Fruit fly (Drosophila melanogaster) whole organism, embryonic: Measurements from ENCODE around the gene ninaE.

Source experiments
- Aef1 ChIP-seq: fragments of 200-800 bp; sonication (Bioruptor generic); IDR thresholded peaks from 3 replicates; pipeline ENCODE4 v1.3.6; 2022; ENCODE audit warnings: missing biosample characterization, missing genetic modification characterization
- B-H2 ChIP-seq: fragments of 200-800 bp; sonication (Bioruptor generic); optimal IDR thresholded peaks from 2 replicates; lab custom pipeline; 2018; ENCODE audit warnings: missing biosample characterization, mild to moderate bottlenecking, missing genetic modification characterization
- Bdp1 ChIP-seq: fragments of 200-800 bp; sonication (Bioruptor generic); optimal IDR thresholded peaks from 3 replicates; lab custom pipeline; 2016; ENCODE audit warnings: missing biosample characterization, missing genetic modification characterization
- CG10366 ChIP-seq: fragments of 200-800 bp; sonication (Bioruptor generic); IDR thresholded peaks from 2 replicates; pipeline ENCODE4 v1.3.6; 2022; ENCODE audit warnings: missing biosample characterization, missing genetic modification characterization
- CG12219 ChIP-seq: fragments of 200-800 bp; sonication (Bioruptor generic); optimal IDR thresholded peaks from 3 replicates; lab custom pipeline; 2018; ENCODE audit warnings: missing biosample characterization, mild to moderate bottlenecking, missing genetic modification characterization
- CG12942 ChIP-seq: fragments of 200-800 bp; sonication (Bioruptor generic); optimal IDR thresholded peaks from 3 replicates; lab custom pipeline; 2016; ENCODE audit warnings: missing biosample characterization, missing genetic modification characterization
- CG13123 ChIP-seq: fragments of 200-800 bp; sonication (Bioruptor generic); optimal IDR thresholded peaks from 2 replicates; lab custom pipeline; 2016; ENCODE audit warnings: missing biosample characterization, missing genetic modification characterization
- CG14050 ChIP-seq: fragments of 200-800 bp; sonication (Bioruptor generic); IDR thresholded peaks from 3 replicates; pipeline ENCODE4 v1.3.6; 2022; ENCODE audit warnings: missing biosample characterization, missing genetic modification characterization
- CG15514 ChIP-seq: fragments of 200-800 bp; sonication (Bioruptor generic); optimal IDR thresholded peaks from 3 replicates; lab custom pipeline; 2017; ENCODE audit warnings: missing biosample characterization, missing genetic modification characterization, mild to moderate bottlenecking, moderate library complexity, missing genetic modification reagents
- CG16779 ChIP-seq: fragments of 200-800 bp; sonication (Bioruptor generic); IDR thresholded peaks from 2 replicates; pipeline ENCODE4 v1.3.6; 2022; ENCODE audit warnings: missing biosample characterization, missing genetic modification characterization
- CG18476 ChIP-seq: fragments of 200-800 bp; sonication (Bioruptor generic); optimal IDR thresholded peaks from 2 replicates; lab custom pipeline; 2016; ENCODE audit warnings: missing biosample characterization, mild to moderate bottlenecking, missing genetic modification characterization
- CG30403 ChIP-seq: fragments of 200-800 bp; sonication (Bioruptor generic); optimal IDR thresholded peaks from 3 replicates; lab custom pipeline; 2016; ENCODE audit warnings: missing biosample characterization, missing genetic modification characterization
- CG32532 ChIP-seq: fragments of 200-800 bp; sonication (Bioruptor generic); IDR thresholded peaks from 2 replicates; pipeline ENCODE4 v1.3.6; 2022; ENCODE audit warnings: missing biosample characterization, missing genetic modification characterization
- CG4328 ChIP-seq: fragments of 200-800 bp; sonication (Bioruptor generic); optimal IDR thresholded peaks from 3 replicates; lab custom pipeline; 2017; ENCODE audit warnings: missing biosample characterization, missing genetic modification reagents, missing genetic modification characterization
- CG5953 ChIP-seq: fragments of 200-800 bp; sonication (Bioruptor generic); IDR thresholded peaks from 2 replicates; pipeline ENCODE4 v1.3.6; 2022; ENCODE audit warnings: missing biosample characterization, missing genetic modification characterization
- CG8359 ChIP-seq: fragments of 200-800 bp; sonication (Bioruptor generic); optimal IDR thresholded peaks from 2 replicates; lab custom pipeline; 2017; ENCODE audit warnings: missing biosample characterization, mild to moderate bottlenecking, missing genetic modification characterization, borderline replicate concordance
- CG8478 ChIP-seq: fragments of >200 bp; optimal IDR thresholded peaks from 2 replicates; lab custom pipeline; 2018
- CG8765 ChIP-seq: fragments of 200-800 bp; sonication (Bioruptor generic); IDR thresholded peaks from 2 replicates; pipeline ENCODE4 v1.3.6; 2022; ENCODE audit warnings: missing biosample characterization, missing genetic modification characterization
- CG9727 ChIP-seq: fragments of 200-800 bp; sonication (Bioruptor generic); optimal IDR thresholded peaks from 3 replicates; lab custom pipeline; 2017; ENCODE audit warnings: missing biosample characterization, mild to moderate bottlenecking, missing genetic modification characterization
- Dad ChIP-seq: fragments of 200-800 bp; sonication (Bioruptor generic); optimal IDR thresholded peaks from 3 replicates; lab custom pipeline; 2016; ENCODE audit warnings: missing biosample characterization, missing genetic modification characterization
- Doc3 ChIP-seq: fragments of 200-800 bp; sonication (Bioruptor generic); IDR thresholded peaks from 3 replicates; pipeline ENCODE4 v1.3.6; 2022; ENCODE audit warnings: missing biosample characterization, missing genetic modification characterization; ENCODE audit not compliant: partially characterized antibody
- Ets65A ChIP-seq: fragments of 200-800 bp; sonication (Bioruptor generic); peaks from one replicate; lab custom pipeline; 2016; ENCODE audit warnings: missing biosample characterization, missing genetic modification characterization
- Fer1 ChIP-seq: fragments of 200-800 bp; sonication (Bioruptor generic); optimal IDR thresholded peaks from 2 replicates; lab custom pipeline; 2017; ENCODE audit warnings: missing biosample characterization, mild to moderate bottlenecking, missing genetic modification characterization
- Fer2 ChIP-seq: fragments of 200-800 bp; sonication (Bioruptor generic); optimal IDR thresholded peaks from 2 replicates; lab custom pipeline; 2018; ENCODE audit warnings: missing biosample characterization, mild to moderate bottlenecking, missing genetic modification characterization, moderate library complexity
- Hr3 ChIP-seq: fragments of 200-800 bp; sonication (Bioruptor generic); optimal IDR thresholded peaks from 3 replicates; lab custom pipeline; 2016; ENCODE audit warnings: missing biosample characterization, missing genetic modification characterization
- Hr78 ChIP-seq, 2 experiments: fragments of 200-800 bp in 1 of 2; fragments of >200 bp in 1 of 2; sonication (Bioruptor generic) in 1 of 2; optimal IDR thresholded peaks; 2 replicates each; lab custom pipeline; 2017 to 2019; ENCODE audit warnings: missing biosample characterization in 2 of 2, missing genetic modification characterization in 2 of 2, mild to moderate bottlenecking in 1 of 2, moderate library complexity in 1 of 2
- Med ChIP-seq: fragments of 200-800 bp; sonication (Bioruptor generic); peaks from one replicate; lab custom pipeline; 2016; ENCODE audit warnings: missing biosample characterization, missing genetic modification characterization, mild to moderate bottlenecking, inconsistent platforms, moderate library complexity
- NC2α ChIP-seq: fragments of 200-800 bp; sonication (Bioruptor generic); optimal IDR thresholded peaks from 2 replicates; lab custom pipeline; 2016; ENCODE audit warnings: missing biosample characterization, missing genetic modification characterization
- Oaz ChIP-seq: fragments of 200-800 bp; sonication (Bioruptor generic); IDR thresholded peaks from 2 replicates; pipeline ENCODE4 v1.3.6; 2022; ENCODE audit warnings: missing biosample characterization, missing genetic modification characterization
- Ptx1 ChIP-seq: fragments of 200-800 bp; sonication (Bioruptor generic); IDR thresholded peaks from 2 replicates; pipeline ENCODE4 v1.3.6; 2022; ENCODE audit warnings: missing biosample characterization, missing genetic modification characterization
- Rx ChIP-seq: fragments of 200-800 bp; sonication (Bioruptor generic); IDR thresholded peaks from 2 replicates; pipeline ENCODE4 v1.3.6; 2022; ENCODE audit warnings: missing biosample characterization, missing genetic modification characterization
- Six4 ChIP-seq: fragments of 200-800 bp; sonication (Bioruptor generic); optimal IDR thresholded peaks from 2 replicates; lab custom pipeline; 2016; ENCODE audit warnings: missing biosample characterization, missing genetic modification characterization
- Spps ChIP-seq: fragments of 200-800 bp; sonication (Bioruptor generic); optimal IDR thresholded peaks from 2 replicates; lab custom pipeline; 2018; ENCODE audit warnings: missing biosample characterization, mild to moderate bottlenecking, missing genetic modification characterization
- Trl ChIP-seq, 3 experiments: fragments of >200 bp in 2 of 3; fragments of 200-800 bp in 1 of 3; sonication (Bioruptor generic) in 1 of 3; optimal IDR thresholded peaks; 2 replicates in 1 of 3; 3 replicates in 2 of 3; lab custom pipeline; 2016 to 2017; ENCODE audit warnings: missing biosample characterization in 1 of 3, missing genetic modification characterization in 1 of 3
- al ChIP-seq: fragments of 200-800 bp; sonication (Bioruptor generic); IDR thresholded peaks from 2 replicates; pipeline ENCODE4 v1.3.6; 2022; ENCODE audit warnings: missing biosample characterization, missing genetic modification characterization
- aop ChIP-seq: fragments of 200-800 bp; sonication (Bioruptor generic); IDR thresholded peaks from 2 replicates; pipeline ENCODE4 v1.3.6; 2022; ENCODE audit warnings: missing biosample characterization, missing genetic modification characterization
- bab2 ChIP-seq: fragments of 200-800 bp; sonication (Bioruptor generic); optimal IDR thresholded peaks from 2 replicates; lab custom pipeline; 2016; ENCODE audit warnings: missing biosample characterization, missing genetic modification characterization
- dpn ChIP-seq, 2 experiments: fragments of 200-800 bp; sonication (Bioruptor generic); optimal IDR thresholded peaks; 3 replicates each; lab custom pipeline; 2016; ENCODE audit warnings: missing biosample characterization in 2 of 2, missing genetic modification characterization in 2 of 2
- fd96Cb ChIP-seq: fragments of 200-800 bp; sonication (Bioruptor generic); optimal IDR thresholded peaks from 2 replicates; lab custom pipeline; 2018; ENCODE audit warnings: missing biosample characterization, mild to moderate bottlenecking, missing genetic modification characterization, moderate library complexity
- lilli ChIP-seq: fragments of 200-800 bp; sonication (Bioruptor generic); optimal IDR thresholded peaks from 3 replicates; lab custom pipeline; 2016; ENCODE audit warnings: missing biosample characterization, missing genetic modification characterization
- lola ChIP-seq, 3 experiments: fragments of >200 bp in 2 of 3; fragments of 200-800 bp in 1 of 3; sonication (Bioruptor generic) in 1 of 3; optimal IDR thresholded peaks; 2 replicates each; lab custom pipeline; 2017 to 2019; ENCODE audit warnings: missing biosample characterization in 3 of 3, missing genetic modification characterization in 3 of 3, mild to moderate bottlenecking in 1 of 3, moderate library complexity in 1 of 3
- mam ChIP-seq: fragments of 200-800 bp; sonication (Bioruptor generic); optimal IDR thresholded peaks from 3 replicates; lab custom pipeline; 2016; ENCODE audit warnings: missing biosample characterization, missing genetic modification characterization
- org-1 ChIP-seq: fragments of 200-800 bp; sonication (Bioruptor generic); optimal IDR thresholded peaks from 2 replicates; lab custom pipeline; 2017; ENCODE audit warnings: missing biosample characterization, missing genetic modification characterization
- pnt ChIP-seq: fragments of 200-800 bp; sonication (Bioruptor generic); optimal IDR thresholded peaks from 3 replicates; lab custom pipeline; 2016; ENCODE audit warnings: missing biosample characterization, missing genetic modification characterization
- seq ChIP-seq: fragments of 200-800 bp; sonication (Bioruptor generic); IDR thresholded peaks from 2 replicates; pipeline ENCODE4 v1.3.6; 2022; ENCODE audit warnings: missing biosample characterization, missing genetic modification characterization
- slou ChIP-seq: fragments of 200-800 bp; sonication (Bioruptor generic); optimal IDR thresholded peaks from 3 replicates; lab custom pipeline; 2016; ENCODE audit warnings: missing biosample characterization, missing genetic modification characterization
- ssp ChIP-seq: fragments of 200-800 bp; sonication (Bioruptor generic); IDR thresholded peaks from 2 replicates; pipeline ENCODE4 v1.3.6; 2022; ENCODE audit warnings: missing biosample characterization, missing genetic modification characterization
- stc ChIP-seq: fragments of 200-800 bp; sonication (Bioruptor generic); IDR thresholded peaks from 2 replicates; pipeline ENCODE4 v1.3.6; 2022; ENCODE audit warnings: missing biosample characterization, missing genetic modification characterization
- tio ChIP-seq: fragments of 200-800 bp; sonication (Bioruptor generic); optimal IDR thresholded peaks from 2 replicates; lab custom pipeline; 2017; ENCODE audit warnings: missing biosample characterization, missing genetic modification characterization, inconsistent platforms
- twi ChIP-seq: fragments of 200-800 bp; optimal IDR thresholded peaks from 2 replicates; lab custom pipeline; 2019; ENCODE audit warnings: missing biosample characterization, mild to moderate bottlenecking, missing genetic modification characterization, moderate library complexity
- vvl ChIP-seq: fragments of 200-800 bp; sonication (Bioruptor generic); IDR thresholded peaks from 2 replicates; pipeline ENCODE4 v1.3.6; 2022; ENCODE audit warnings: missing biosample characterization, missing genetic modification characterization

The ninaE gene

DNA sequence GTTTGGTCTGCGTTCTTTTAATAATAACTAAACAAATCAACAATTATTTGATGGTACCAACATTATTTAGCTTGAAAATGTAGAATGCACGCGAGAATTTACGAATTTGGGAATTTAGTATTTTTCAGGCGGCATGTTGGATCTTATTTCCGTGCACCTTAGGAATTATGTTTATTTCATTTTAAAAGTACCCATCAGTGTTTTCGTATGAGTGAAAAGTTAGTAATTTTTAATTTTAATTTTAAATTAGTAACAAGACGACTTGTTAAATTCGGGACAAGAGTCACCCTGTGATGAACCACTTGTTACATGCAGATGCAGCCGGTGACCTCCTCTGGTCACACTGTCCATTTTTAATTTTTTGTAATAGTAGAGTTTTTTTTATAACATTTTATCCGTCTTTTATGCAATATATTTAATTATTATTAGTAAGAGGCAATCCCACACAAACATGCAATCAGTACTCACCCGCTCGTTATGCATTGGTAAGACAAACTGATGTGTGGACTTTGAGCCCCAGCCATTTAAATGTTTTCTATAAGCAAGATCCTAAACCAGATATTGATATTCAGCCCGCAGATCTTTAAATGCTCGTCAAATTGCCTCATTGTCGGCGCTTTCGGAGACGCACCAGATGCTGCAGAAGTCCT is 10.5 kb downstream of the ninaE start, which contains the start of the genes CG17186 and Arc42 (continued):
- TF ChIP-seq Oaz (no peak), Ets65A (GFP tag; lab: Kevin White, UChicago) (no peak), CG8478 (lab: Kevin White, UChicago) (no peak), CG14050 (GFP tag; lab: Robert Waterston, UW) (no peak; the same call in 2 of the 3 replicates), twi (tag; lab: Kevin White, UChicago) (no peak), Rx (GFP tag; lab: Robert Waterston, UW) (no peak), CG13123 (peak; percentile 11), CG9727 (GFP tag; lab: Kevin White, UChicago) (no peak), Doc3 (GFP tag; lab: Robert Waterston, UW) (no peak), Med (GFP tag; lab: Kevin White, UChicago) (peak; percentile 84), stc (GFP tag; lab: Robert Waterston, UW) (no peak), CG30403 (GFP tag; lab: Kevin White, UChicago) (no peak), CG8359 (GFP tag; lab: Kevin White, UChicago) (no peak), Six4 (GFP tag; lab: Kevin White, UChicago) (peak; percentile 3), Hr78 (GFP tag; optimal IDR thresholded peaks at IDR 0.05; lab: Kevin White, UChicago) (no peak), pnt (GFP tag; lab: Kevin White, UChicago) (no peak), NC2α (GFP tag; lab: Kevin White, UChicago) (no peak), aop (no peak), seq (GFP tag; lab: Robert Waterston, UW) (no peak), CG16779 (no peak), CG10366 (GFP tag; lab: Robert Waterston, UW) (no peak), Aef1 (GFP tag; lab: Robert Waterston, UW) (no peak), CG12219 (GFP tag; lab: Kevin White, UChicago) (no peak), Hr3 (GFP tag; lab: Kevin White, UChicago) (no peak), CG5953 (no peak), Trl (optimal IDR thresholded peaks at IDR 0.05; lab: Kevin White, UChicago) (no peak), Trl (GFP tag; optimal IDR thresholded peaks at IDR 0.05; lab: Kevin White, UChicago) (no peak), bab2 (GFP tag; lab: Kevin White, UChicago) (peak; percentile 15), dpn (GFP tag; optimal IDR thresholded peaks at IDR 0.05; lab: Kevin White, UChicago) (no peak), lilli (GFP tag; lab: Kevin White, UChicago) (peak; percentile 36), CG15514 (GFP tag; lab: Kevin White, UChicago) (peak; percentile 88), Fer1 (GFP tag; lab: Kevin White, UChicago) (no peak), Fer2 (tag; lab: Kevin White, UChicago) (no peak), lola (GFP tag; optimal IDR thresholded peaks at IDR 0.05; lab: Kevin White, UChicago) (peak in 1 of 3 experiments; percentile 21), al (GFP tag; lab: Robert Waterston, UW) (no peak), vvl (GFP tag; lab: Robert Waterston, UW) (no peak), slou (no peak), CG8765 (no peak), Spps (tag; lab: Kevin White, UChicago) (peak; percentile 12), fd96Cb (tag; lab: Kevin White, UChicago) (no peak), B-H2 (GFP tag; lab: Kevin White, UChicago) (peak; percentile 16), CG18476 (GFP tag; lab: Kevin White, UChicago) (peak; percentile 1), Bdp1 (GFP tag; lab: Kevin White, UChicago) (no peak), org-1 (GFP tag; lab: Kevin White, UChicago) (no peak), Dad (no peak), tio (GFP tag; lab: Kevin White, UChicago) (no peak), ssp (GFP tag; lab: Robert Waterston, UW) (no peak), CG12942 (no peak), CG4328 (GFP tag; lab: Kevin White, UChicago) (no peak), CG32532 (GFP tag; lab: Robert Waterston, UW) (no peak), mam (GFP tag; lab: Kevin White, UChicago) (no peak), Ptx1 (GFP tag; lab: Robert Waterston, UW) (peak; percentile 21; the same call in 1 of the 2 replicates)
